Worm (Caenorhabditis elegans) whole organism, young adult: ENCODE results near the gene sdhd-1.

Source experiments
- B0019.2 ChIP-seq: fragments of 200-800 bp; sonication (Bioruptor generic); conservative IDR thresholded peaks from 2 replicates; pipeline ENCODE4 v1.3.6; 2022; ENCODE audit warnings: missing genetic modification reagents, missing genetic modification characterization, missing compliant biosample characterization
- B0336.3 ChIP-seq: fragments of 200-800 bp; sonication (Bioruptor generic); IDR thresholded peaks from 2 replicates; pipeline ENCODE4 v1.3.6; 2022; ENCODE audit warnings: missing genetic modification characterization, missing compliant biosample characterization
- C17E4.6 ChIP-seq: fragments of 200-800 bp; sonication (Bioruptor generic); IDR thresholded peaks from 2 replicates; pipeline ENCODE4 v1.3.6; 2022; ENCODE audit warnings: missing genetic modification reagents, missing genetic modification characterization, missing compliant biosample characterization
- F10E7.11 ChIP-seq: sonication (generic microtip); optimal IDR thresholded peaks from 2 replicates; lab custom pipeline; 2017; ENCODE audit warnings: mild to moderate bottlenecking, missing genetic modification characterization, moderate library complexity, missing compliant biosample characterization
- F33H1.4 ChIP-seq: fragments of 200-800 bp; sonication (Bioruptor generic); IDR thresholded peaks from 2 replicates; pipeline ENCODE4 v1.3.6; 2022; ENCODE audit warnings: missing genetic modification reagents, missing genetic modification characterization, missing compliant biosample characterization
- F39B2.1 ChIP-seq: fragments of 200-800 bp; sonication (Bioruptor generic); IDR thresholded peaks from 2 replicates; pipeline ENCODE4 v1.3.6; 2022; ENCODE audit warnings: missing genetic modification reagents, missing genetic modification characterization, missing compliant biosample characterization
- F57A8.1 ChIP-seq: fragments of 200-800 bp; sonication (Bioruptor generic); optimal IDR thresholded peaks from 2 replicates; lab custom pipeline; 2018; ENCODE audit warnings: mild to moderate bottlenecking, missing genetic modification characterization, moderate library complexity, missing compliant biosample characterization
- T26A5.8 ChIP-seq: sonication (generic microtip); optimal IDR thresholded peaks from 2 replicates; lab custom pipeline; 2016; ENCODE audit warnings: missing genetic modification characterization, missing compliant biosample characterization
- Y53F4B.3 ChIP-seq: fragments of 200-800 bp; sonication (Bioruptor generic); IDR thresholded peaks from 2 replicates; pipeline ENCODE4 v1.3.6; 2022; ENCODE audit warnings: missing genetic modification reagents, missing genetic modification characterization, missing compliant biosample characterization
- Y53G8AR.9 ChIP-seq: fragments of 200-800 bp; sonication (Bioruptor generic); conservative IDR thresholded peaks from 2 replicates; pipeline ENCODE4 v1.3.6; 2022; ENCODE audit warnings: missing genetic modification reagents, missing genetic modification characterization, missing compliant biosample characterization
- Y56A3A.18 ChIP-seq: fragments of 200-800 bp; sonication (Bioruptor generic); IDR thresholded peaks from 2 replicates; pipeline ENCODE4 v1.3.6; 2022; ENCODE audit warnings: missing genetic modification reagents, missing genetic modification characterization, missing compliant biosample characterization
- Y67H2A.10 ChIP-seq: fragments of 200-800 bp; sonication (Bioruptor generic); conservative IDR thresholded peaks from 2 replicates; pipeline ENCODE4 v1.3.6; 2022; ENCODE audit warnings: missing genetic modification reagents, missing genetic modification characterization, missing compliant biosample characterization
- ama-1 ChIP-seq, 3 experiments: fragments of 150-350 bp in 1 of 3; sonication (generic microtip) in 2 of 3; optimal IDR thresholded peaks; 2 replicates each; lab custom pipeline; 2014 to 2018; ENCODE audit warnings: missing biosample characterization in 2 of 3, missing genetic modification characterization in 2 of 3, missing genetic modification reagents in 2 of 3
- aptf-2 ChIP-seq: fragments of 200-800 bp; sonication (Bioruptor generic); conservative IDR thresholded peaks from 2 replicates; pipeline ENCODE4 v1.3.6; 2022; ENCODE audit warnings: missing genetic modification reagents, missing genetic modification characterization, missing compliant biosample characterization
- athp-1 ChIP-seq: sonication (generic microtip); optimal IDR thresholded peaks from 2 replicates; lab custom pipeline; 2017; ENCODE audit warnings: mild to moderate bottlenecking, missing genetic modification characterization, missing compliant biosample characterization
- attf-6 ChIP-seq: fragments of 200-800 bp; sonication (Bioruptor generic); IDR thresholded peaks from 2 replicates; pipeline ENCODE4 v1.3.6; 2022; ENCODE audit warnings: missing genetic modification reagents, missing genetic modification characterization, missing compliant biosample characterization
- ceh-100 ChIP-seq: fragments of 200-800 bp; sonication (Bioruptor generic); IDR thresholded peaks from 2 replicates; pipeline ENCODE4 v1.3.6; 2022; ENCODE audit warnings: missing genetic modification reagents, missing genetic modification characterization, missing compliant biosample characterization
- chd-7 ChIP-seq: sonication (generic microtip); optimal IDR thresholded peaks from 2 replicates; lab custom pipeline; 2016; ENCODE audit warnings: mild to moderate bottlenecking, missing genetic modification characterization, moderate library complexity, missing compliant biosample characterization
- dpl-1 ChIP-seq: fragments of 150-350 bp; optimal IDR thresholded peaks from 2 replicates; lab custom pipeline; 2014; ENCODE audit warnings: missing biosample characterization, missing genetic modification reagents, missing genetic modification characterization
- efl-1 ChIP-seq: fragments of 150-350 bp; optimal IDR thresholded peaks from 2 replicates; lab custom pipeline; 2014; ENCODE audit warnings: missing biosample characterization, missing genetic modification reagents, missing genetic modification characterization
- ekl-4 ChIP-seq: fragments of 200-800 bp; sonication (Bioruptor generic); IDR thresholded peaks from 2 replicates; pipeline ENCODE4 v1.3.6; 2022; ENCODE audit warnings: missing genetic modification reagents, missing genetic modification characterization, missing compliant biosample characterization
- fkh-3 ChIP-seq: sonication (generic microtip); optimal IDR thresholded peaks from 2 replicates; lab custom pipeline; 2016; ENCODE audit warnings: mild to moderate bottlenecking, missing genetic modification characterization, missing compliant biosample characterization
- him-1 ChIP-seq: sonication (generic microtip); optimal IDR thresholded peaks from 2 replicates; lab custom pipeline; 2016; ENCODE audit warnings: missing genotype, missing genetic modification reagents, missing genetic modification characterization, missing compliant biosample characterization
- hmg-1.2 ChIP-seq: fragments of 200-800 bp; sonication (Bioruptor generic); IDR thresholded peaks from 2 replicates; pipeline ENCODE4 v1.3.6; 2022; ENCODE audit warnings: missing genetic modification reagents, missing genetic modification characterization, missing compliant biosample characterization
- hmg-20 ChIP-seq: fragments of 200-800 bp; sonication (Bioruptor generic); IDR thresholded peaks from 2 replicates; pipeline ENCODE4 v1.3.6; 2022; ENCODE audit warnings: missing genetic modification reagents, missing genetic modification characterization, missing compliant biosample characterization
- hrde-1 ChIP-seq: sonication (generic microtip); optimal IDR thresholded peaks from 2 replicates; lab custom pipeline; 2016; ENCODE audit warnings: missing genetic modification characterization, mild to moderate bottlenecking, missing compliant biosample characterization, moderate library complexity, missing genotype, missing genetic modification reagents, borderline replicate concordance
- hsf-1 ChIP-seq: fragments of 200-800 bp; sonication (Bioruptor generic); IDR thresholded peaks from 2 replicates; pipeline ENCODE4 v1.3.6; 2022; ENCODE audit warnings: missing genetic modification reagents, missing genetic modification characterization, missing compliant biosample characterization
- let-526 ChIP-seq: fragments of 200-800 bp; sonication (Bioruptor generic); IDR thresholded peaks from 2 replicates; pipeline ENCODE4 v1.3.6; 2022; ENCODE audit warnings: missing genetic modification reagents, missing genetic modification characterization, missing compliant biosample characterization
- lin-26 ChIP-seq: fragments of 200-800 bp; sonication (Bioruptor generic); IDR thresholded peaks from 2 replicates; pipeline ENCODE4 v1.3.6; 2022; ENCODE audit warnings: missing genetic modification reagents, missing genetic modification characterization, missing compliant biosample characterization
- lin-54 ChIP-seq: fragments of 200-800 bp; sonication (Bioruptor generic); optimal IDR thresholded peaks from 2 replicates; lab custom pipeline; 2018; ENCODE audit warnings: mild to moderate bottlenecking, missing genetic modification characterization, missing compliant biosample characterization
- lir-1 ChIP-seq: fragments of 200-800 bp; sonication (Bioruptor generic); conservative IDR thresholded peaks from 2 replicates; pipeline ENCODE4 v1.3.6; 2022; ENCODE audit warnings: missing genetic modification reagents, missing genetic modification characterization, missing compliant biosample characterization
- lsl-1 ChIP-seq: fragments of 200-800 bp; sonication (Bioruptor generic); optimal IDR thresholded peaks from 2 replicates; lab custom pipeline; 2018; ENCODE audit warnings: mild to moderate bottlenecking, missing genetic modification characterization, moderate library complexity, missing compliant biosample characterization
- madf-3 ChIP-seq: fragments of 200-800 bp; sonication (Bioruptor generic); IDR thresholded peaks from 2 replicates; pipeline ENCODE4 v1.3.6; 2022; ENCODE audit warnings: missing genetic modification reagents, missing genetic modification characterization, missing compliant biosample characterization
- madf-6 ChIP-seq: fragments of 200-800 bp; sonication (Bioruptor generic); IDR thresholded peaks from 2 replicates; pipeline ENCODE4 v1.3.6; 2022; ENCODE audit warnings: missing genetic modification reagents, missing genetic modification characterization, missing compliant biosample characterization
- mes-4 ChIP-seq: sonication (generic microtip); optimal IDR thresholded peaks from 2 replicates; lab custom pipeline; 2016; ENCODE audit warnings: missing genotype, missing genetic modification characterization, missing compliant biosample characterization
- nfya-1 ChIP-seq: sonication (generic microtip); optimal IDR thresholded peaks from 2 replicates; lab custom pipeline; 2017; ENCODE audit warnings: antibody characterized with exemption, missing compliant biosample characterization, missing genetic modification characterization, borderline replicate concordance; ENCODE audit not compliant: insufficient read depth
- nhr-120 ChIP-seq: fragments of 200-800 bp; sonication (Bioruptor generic); IDR thresholded peaks from 2 replicates; pipeline ENCODE4 v1.3.6; 2022; ENCODE audit warnings: missing genetic modification characterization, missing compliant biosample characterization
- nhr-179 ChIP-seq: sonication (generic microtip); optimal IDR thresholded peaks from 2 replicates; lab custom pipeline; 2016; ENCODE audit warnings: mild to moderate bottlenecking, missing genetic modification characterization, missing compliant biosample characterization
- rcor-1 ChIP-seq: fragments of 200-800 bp; sonication (Bioruptor generic); IDR thresholded peaks from 2 replicates; pipeline ENCODE4 v1.3.6; 2022; ENCODE audit warnings: missing genetic modification reagents, missing genetic modification characterization, missing compliant biosample characterization
- snpc-1.3 ChIP-seq: sonication (generic microtip); optimal IDR thresholded peaks from 2 replicates; lab custom pipeline; 2017; ENCODE audit warnings: missing genetic modification characterization, mild to moderate bottlenecking, missing compliant biosample characterization, antibody characterized with exemption, moderate library complexity, missing genotype, missing genetic modification reagents; ENCODE audit not compliant: insufficient read depth
- snpc-3.4 ChIP-seq: sonication (generic microtip); optimal IDR thresholded peaks from 2 replicates; lab custom pipeline; 2017; ENCODE audit warnings: missing genetic modification characterization, mild to moderate bottlenecking, missing compliant biosample characterization, antibody characterized with exemption, moderate library complexity, missing genotype, missing genetic modification reagents
- somi-1 ChIP-seq: fragments of 200-800 bp; sonication (Bioruptor generic); optimal IDR thresholded peaks from 2 replicates; lab custom pipeline; 2018; ENCODE audit warnings: mild to moderate bottlenecking, missing genetic modification characterization, missing compliant biosample characterization
- xnd-1 ChIP-seq: sonication (generic microtip); optimal IDR thresholded peaks from 2 replicates; lab custom pipeline; 2016; ENCODE audit warnings: missing genotype, missing genetic modification reagents, missing genetic modification characterization, missing compliant biosample characterization
- ztf-18 ChIP-seq: sonication (generic microtip); optimal IDR thresholded peaks from 2 replicates; lab custom pipeline; 2016; ENCODE audit warnings: missing genotype, mild to moderate bottlenecking, missing genetic modification characterization, missing compliant biosample characterization
- ztf-22 ChIP-seq: fragments of 200-800 bp; sonication (Bioruptor generic); optimal IDR thresholded peaks from 2 replicates; lab custom pipeline; 2018; ENCODE audit warnings: mild to moderate bottlenecking, missing genetic modification characterization, moderate library complexity, missing compliant biosample characterization
- ztf-6 ChIP-seq: fragments of 200-800 bp; sonication (Bioruptor generic); IDR thresholded peaks from 2 replicates; pipeline ENCODE4 v1.3.6; 2022; ENCODE audit warnings: missing genetic modification reagents, missing genetic modification characterization, missing compliant biosample characterization

Gene sdhd-1

ce11 chrII:11096233-11096632 lies 46.5 kb upstream of the sdhd-1 start, which contains the start of gene nbs-1:
nbs-1 (minus strand) TSS chrII:11096478.
- peak; percentile 18 for TF ChIP-seq ztf-18 (tag; lab: Kevin White, UChicago)
- no peak for TF ChIP-seq ama-1 (optimal IDR thresholded peaks at IDR 0.05; lab: Kevin White, UChicago)
- TF ChIP-seq ama-1 (GFP tag; optimal IDR thresholded peaks at IDR 0.05; lab: Kevin White, UChicago), result peak; percentile 7 to 60
- 0 out of 2 replicates have a peak, but pooled peaks have one; percentile 34 for TF ChIP-seq C17E4.6
- TF ChIP-seq xnd-1 (tag; lab: Kevin White, UChicago), result peak; percentile 38
- TF ChIP-seq B0336.3 (GFP tag; lab: Robert Waterston, UW), result peak; percentile 80
- peak; percentile 73 for TF ChIP-seq hsf-1
- no peak for TF ChIP-seq ztf-6 (GFP tag; lab: Robert Waterston, UW)
- TF ChIP-seq snpc-3.4 (tag; lab: Kevin White, UChicago), result peak; percentile 27
- TF ChIP-seq lin-26, result 0 out of 2 replicates have a peak, but pooled peaks have one; percentile 57
- TF ChIP-seq lin-54 (GFP tag; lab: Kevin White, UChicago), result peak; percentile 41
- no peak for TF ChIP-seq lir-1 (GFP tag; lab: Robert Waterston, UW)
- TF ChIP-seq madf-3, result peak; percentile 49; the same call in 1 of the 2 replicates
- TF ChIP-seq hmg-1.2 (GFP tag; lab: Robert Waterston, UW), result 0 out of 2 replicates have a peak, but pooled peaks have one; percentile 14
- peak; percentile 65; the same call in 1 of the 2 replicates for TF ChIP-seq Y53G8AR.9 (GFP tag; lab: Robert Waterston, UW)
- peak; percentile 12 for TF ChIP-seq athp-1 (tag; lab: Kevin White, UChicago)
- TF ChIP-seq T26A5.8 (tag; lab: Kevin White, UChicago), result peak; percentile 8
- TF ChIP-seq somi-1, result no peak
- TF ChIP-seq hmg-20 (GFP tag; lab: Robert Waterston, UW), result no peak
- peak; percentile 13 for TF ChIP-seq him-1 (tag; lab: Kevin White, UChicago)
- TF ChIP-seq F33H1.4, result peak; percentile 45
- no peak for TF ChIP-seq snpc-1.3
- TF ChIP-seq chd-7 (tag; lab: Kevin White, UChicago), result peak; percentile 28
- peak; percentile 67; the same call in 1 of the 2 replicates for TF ChIP-seq F39B2.1 (GFP tag; lab: Robert Waterston, UW)
- peak; percentile 16 for TF ChIP-seq fkh-3 (tag; lab: Kevin White, UChicago)
- peak; percentile 51 for TF ChIP-seq hrde-1 (tag; lab: Kevin White, UChicago)
- peak; percentile 59 for TF ChIP-seq madf-6 (GFP tag; lab: Robert Waterston, UW)
- peak; percentile 21 for TF ChIP-seq F57A8.1 (GFP tag; lab: Kevin White, UChicago)
- TF ChIP-seq attf-6 (GFP tag; lab: Robert Waterston, UW), result peak; percentile 59; the same call in 1 of the 2 replicates
- TF ChIP-seq Y56A3A.18 (GFP tag; lab: Robert Waterston, UW), result 0 out of 2 replicates have a peak, but pooled peaks have one; percentile 9
- TF ChIP-seq ceh-100 (GFP tag; lab: Robert Waterston, UW), result peak; percentile 24; the same call in 1 of the 2 replicates
- TF ChIP-seq lsl-1 (GFP tag; lab: Kevin White, UChicago), result peak; percentile 39
- TF ChIP-seq rcor-1 (GFP tag; lab: Robert Waterston, UW), result peak; percentile 60
- peak; percentile 75 for TF ChIP-seq ekl-4 (GFP tag; lab: Robert Waterston, UW)
- no peak for TF ChIP-seq ztf-22
- peak; percentile 6 for TF ChIP-seq efl-1 (GFP tag; lab: Kevin White, UChicago)
- no peak for TF ChIP-seq nhr-179 (tag; lab: Kevin White, UChicago)

- peak; percentile 14 for TF ChIP-seq efl-1 (GFP tag; lab: Kevin White, UChicago)
- no peak for TF ChIP-seq ekl-4 (GFP tag; lab: Robert Waterston, UW)
- TF ChIP-seq nhr-120 (GFP tag; lab: Robert Waterston, UW), result no peak
- TF ChIP-seq Y53F4B.3 (GFP tag; lab: Robert Waterston, UW), result no peak
- TF ChIP-seq B0019.2 (GFP tag; lab: Robert Waterston, UW), result no peak
- no peak for TF ChIP-seq ceh-100 (GFP tag; lab: Robert Waterston, UW)
- no peak for TF ChIP-seq dpl-1 (GFP tag; lab: Kevin White, UChicago)
- no peak for TF ChIP-seq let-526
- TF ChIP-seq him-1 (tag; lab: Kevin White, UChicago), result peak; percentile 2
- TF ChIP-seq ztf-22, result no peak
- TF ChIP-seq mes-4 (tag; lab: Kevin White, UChicago), result no peak
- TF ChIP-seq nfya-1 (tag; lab: Kevin White, UChicago), result no peak
- no peak for TF ChIP-seq aptf-2
- TF ChIP-seq hmg-20 (GFP tag; lab: Robert Waterston, UW), result no peak
- TF ChIP-seq madf-6 (GFP tag; lab: Robert Waterston, UW), result peak; percentile 56; the same call in 1 of the 2 replicates
- no peak for TF ChIP-seq F10E7.11 (tag; lab: Kevin White, UChicago)
- TF ChIP-seq Y67H2A.10, result no peak
- no peak for TF ChIP-seq somi-1
- no peak for TF ChIP-seq hmg-1.2 (GFP tag; lab: Robert Waterston, UW)
These were observed 44.7 kb upstream of the sdhd-1 start for ce11 chrII:11094431-11094830.
